Worm (Caenorhabditis elegans): Measurements from ENCODE around the gene top-2.
A peak's percentile ranks its signal among the peaks of the same experiment; 100 is the strongest.

Gene top-2

ce11 chrII:11865644-11866043 lies 9.3 kb upstream of the top-2 start, which contains the start of gene K12D12.4:
TSS of gene K12D12.4 (minus strand) at chrII:11865744.
- TF ChIP-seq madf-3 (GFP tag; IDR thresholded peaks at IDR 0.05) (no peak), T26A5.8 (tag; optimal IDR thresholded peaks at IDR 0.05) (no peak), ztf-26 (tag; optimal IDR thresholded peaks at IDR 0.05) (no peak), aptf-2 (GFP tag; conservative IDR thresholded peaks at IDR 0.05) (no peak), nfyb-1 (GFP tag; IDR thresholded peaks at IDR 0.05) (no peak), efl-1 (GFP tag; optimal IDR thresholded peaks at IDR 0.05) (no peak), cebp-2 (GFP tag; IDR thresholded peaks at IDR 0.05) (no peak), snpc-1.1 (tag; optimal IDR thresholded peaks at IDR 0.05; ENCODE audit: insufficient read depth) (no peak), B0035.1 (tag; optimal IDR thresholded peaks at IDR 0.05) (no peak), bed-2 (GFP tag; IDR thresholded peaks at IDR 0.05) (no peak), hlh-26 (GFP tag; conservative IDR thresholded peaks at IDR 0.05) (no peak), madf-6 (GFP tag; IDR thresholded peaks at IDR 0.05) (no peak), B0019.2 (GFP tag; conservative IDR thresholded peaks at IDR 0.05) (no peak), sdz-38 (tag; optimal IDR thresholded peaks at IDR 0.05) (no peak), egl-18 (GFP tag; IDR thresholded peaks at IDR 0.05) (no peak), mcd-1 (GFP tag; IDR thresholded peaks at IDR 0.05) (no peak), F33H1.4 (GFP tag; IDR thresholded peaks at IDR 0.05) (no peak), mel-28 (tag; optimal IDR thresholded peaks at IDR 0.05; ENCODE audit: borderline replicate concordance) (no peak), egl-44 (GFP tag; IDR thresholded peaks at IDR 0.05) (no peak)

ce11 chrII:11868234-11868633 lies 6.7 kb upstream of the top-2 start, which contains the start of gene col-84:
TSS of gene col-84 (plus strand) at chrII:11868534.
- TF ChIP-seq nfyb-1 (GFP tag; IDR thresholded peaks at IDR 0.05) = no peak
- no peak for TF ChIP-seq T26A5.8 (tag; optimal IDR thresholded peaks at IDR 0.05)
- no peak for TF ChIP-seq Y67H2A.10 (GFP tag; conservative IDR thresholded peaks at IDR 0.05)
- TF ChIP-seq mes-4 (tag; optimal IDR thresholded peaks at IDR 0.05) = no peak
- TF ChIP-seq ceh-91 (GFP tag; IDR thresholded peaks at IDR 0.05) = no peak
- no peak for TF ChIP-seq xnd-1 (tag; optimal IDR thresholded peaks at IDR 0.05)
- no peak for TF ChIP-seq ztf-25 (GFP tag; IDR thresholded peaks at IDR 0.05)
- no peak for TF ChIP-seq nhr-120 (GFP tag; IDR thresholded peaks at IDR 0.05)
- no peak for TF ChIP-seq let-607 (tag; optimal IDR thresholded peaks at IDR 0.05)
- TF ChIP-seq bed-1 (GFP tag; IDR thresholded peaks at IDR 0.05) = no peak
- no peak for TF ChIP-seq ztf-6 (GFP tag; IDR thresholded peaks at IDR 0.05)
- TF ChIP-seq rcor-1 (GFP tag; IDR thresholded peaks at IDR 0.05) = no peak

ce11 chrII:11868893-11869292 lies 6.1 kb upstream of the top-2 start:
- TF ChIP-seq lin-26 (GFP tag; IDR thresholded peaks at IDR 0.05) (peak; percentile 57; the same call in 1 of the 2 replicates), ets-4 (GFP tag; optimal IDR thresholded peaks at IDR 0.05) (no peak), ekl-4 (GFP tag; IDR thresholded peaks at IDR 0.05) (no peak), K12H6.12 (tag; optimal IDR thresholded peaks at IDR 0.05) (no peak), bed-1 (GFP tag; IDR thresholded peaks at IDR 0.05) (0 out of 2 replicates have a peak, but pooled peaks have one; percentile 41), zfh-2 (GFP tag; conservative IDR thresholded peaks at IDR 0.05) (peak; percentile 37; the same call in 1 of the 2 replicates), F37B4.10 (GFP tag; IDR thresholded peaks at IDR 0.05) (0 out of 2 replicates have a peak, but pooled peaks have one; percentile 69), B0035.1 (tag; optimal IDR thresholded peaks at IDR 0.05) (no peak)

ce11 chrII:11879784-11880183 lies 4.8 kb downstream of the top-2 start:
- peak; percentile 67 for TF ChIP-seq egrh-3 (GFP tag; IDR thresholded peaks at IDR 0.05)
- no peak for TF ChIP-seq hlh-12 (tag; optimal IDR thresholded peaks at IDR 0.05)
- TF ChIP-seq ceh-91 (GFP tag; IDR thresholded peaks at IDR 0.05) = no peak
- no peak for TF ChIP-seq chd-7 (tag; optimal IDR thresholded peaks at IDR 0.05)
- no peak for TF ChIP-seq bed-2 (GFP tag; IDR thresholded peaks at IDR 0.05)
- peak; percentile 80 for TF ChIP-seq zfh-2 (GFP tag; conservative IDR thresholded peaks at IDR 0.05)

All from whole organism, young adult.